Fruit fly (Drosophila melanogaster): ENCODE data around the gene Trx2.

Trx2 gene

dm6 chr2L:9660516-9660920 is 47.6 kb downstream of the Trx2 start (continued):
- TF ChIP-seq ham (GFP tag; IDR thresholded peaks at IDR 0.05) (0 out of 2 replicates have a peak, but pooled peaks have one; percentile 50), Rfx (GFP tag; IDR thresholded peaks at IDR 0.05) (peak; percentile 72), yki (optimal IDR thresholded peaks at IDR 0.05) (no peak), tll (GFP tag; optimal IDR thresholded peaks at IDR 0.05) (no peak), gfzf (GFP tag; optimal IDR thresholded peaks at IDR 0.05) (no peak), CG8765 (GFP tag; IDR thresholded peaks at IDR 0.05) (peak; percentile 22; the same call in 1 of the 2 replicates), hbn (GFP tag; IDR thresholded peaks at IDR 0.05; ENCODE audit: partially characterized antibody) (no peak), CG13894 (tag; optimal IDR thresholded peaks at IDR 0.05) (peak; percentile 74), wor (GFP tag; IDR thresholded peaks at IDR 0.05) (peak; percentile 44), Sry-β (GFP tag; optimal IDR thresholded peaks at IDR 0.05) (no peak), Chrac-16 (GFP tag; optimal IDR thresholded peaks at IDR 0.05) (no peak), CG6175 (GFP tag; IDR thresholded peaks at IDR 0.05) (no peak), CG2202 (tag; optimal IDR thresholded peaks at IDR 0.05) (no peak), hth (optimal IDR thresholded peaks at IDR 0.05) (no peak), Hr51 (GFP tag; optimal IDR thresholded peaks at IDR 0.05) (peak; percentile 46 to 89), Pdp1 (GFP tag; optimal IDR thresholded peaks at IDR 0.05) (peak in 1 of 2 experiments; percentile 37), NfI (GFP tag; optimal IDR thresholded peaks at IDR 0.05) (peak; percentile 81), Ada2b (GFP tag; IDR thresholded peaks at IDR 0.05) (peak; percentile 76), CG7963 (GFP tag; IDR thresholded peaks at IDR 0.05; ENCODE audit: partially characterized antibody) (no peak), da (GFP tag; optimal IDR thresholded peaks at IDR 0.05) (no peak), CG11723 (GFP tag; optimal IDR thresholded peaks at IDR 0.05) (peak; percentile 31), Neu2 (GFP tag; optimal IDR thresholded peaks at IDR 0.05; ENCODE audit: borderline replicate concordance) (no peak), dmrt11E (tag; optimal IDR thresholded peaks at IDR 0.05) (no peak), sima (GFP tag; optimal IDR thresholded peaks at IDR 0.05) (no peak), Bteb2 (GFP tag; optimal IDR thresholded peaks at IDR 0.05) (peak; percentile 23), CG33557 (GFP tag; optimal IDR thresholded peaks at IDR 0.05) (no peak), ttk (GFP tag; IDR thresholded peaks at IDR 0.05) (peak; percentile 50; the same call in 1 of the 2 replicates), sens-2 (GFP tag; IDR thresholded peaks at IDR 0.05) (no peak), lola (GFP tag; optimal IDR thresholded peaks at IDR 0.05) (no peak), CG8944 (GFP tag; optimal IDR thresholded peaks at IDR 0.05) (no peak), CG1647 (GFP tag; optimal IDR thresholded peaks at IDR 0.05) (no peak), CG14860 (GFP tag; IDR thresholded peaks at IDR 0.05; ENCODE audit: partially characterized antibody) (no peak), Hr78 (GFP tag; optimal IDR thresholded peaks at IDR 0.05) (no peak), Dref (GFP tag; IDR thresholded peaks at IDR 0.05) (no peak), Bdp1 (GFP tag; optimal IDR thresholded peaks at IDR 0.05) (peak; percentile 57), CG13624 (GFP tag; optimal IDR thresholded peaks at IDR 0.05) (peak; percentile 62), fd3F (GFP tag; optimal IDR thresholded peaks at IDR 0.05) (peak; percentile 68), Fer1 (GFP tag; optimal IDR thresholded peaks at IDR 0.05) (peak; percentile 94), CG15479 (GFP tag; optimal IDR thresholded peaks at IDR 0.05) (no peak), nerfin-1 (tag; optimal IDR thresholded peaks at IDR 0.05) (no peak), CG12104 (GFP tag; optimal IDR thresholded peaks at IDR 0.05) (peak; percentile 38), CG15269 (tag; optimal IDR thresholded peaks at IDR 0.05) (peak; percentile 85), D19B (GFP tag; optimal IDR thresholded peaks at IDR 0.05) (peak; percentile 68), tin (GFP tag; optimal IDR thresholded peaks at IDR 0.05) (peak; percentile 22), Optix (GFP tag; IDR thresholded peaks at IDR 0.05) (peak; percentile 44; the same call in 1 of the 3 replicates), H15 (GFP tag; IDR thresholded peaks at IDR 0.05) (peak; percentile 53; the same call in 1 of the 3 replicates), Fer3 (tag; optimal IDR thresholded peaks at IDR 0.05) (peak; percentile 80), CG17829 (tag; optimal IDR thresholded peaks at IDR 0.05) (peak; percentile 40), CG18011 (GFP tag; optimal IDR thresholded peaks at IDR 0.05) (peak; percentile 64), crp (GFP tag; optimal IDR thresholded peaks at IDR 0.05) (peak in 1 of 2 experiments; percentile 5)
